Worm (Caenorhabditis elegans) whole organism, mixed stage, embryonic: ENCODE measurements around the gene srbc-70.

ENCODE experiments used
- ceh-39 ChIP-seq: fragments of 150-350 bp; optimal IDR thresholded peaks from 2 replicates; lab custom pipeline; 2014; ENCODE audit warnings: missing biosample characterization, missing genetic modification characterization
- ces-1 ChIP-seq: fragments of 150-350 bp; optimal IDR thresholded peaks from 2 replicates; lab custom pipeline; 2014; ENCODE audit warnings: missing biosample characterization, missing genetic modification reagents, missing genetic modification characterization
- mab-5 ChIP-seq: fragments of 150-350 bp; optimal IDR thresholded peaks from 2 replicates; lab custom pipeline; 2014; ENCODE audit warnings: missing biosample characterization, missing genetic modification characterization
- mep-1 ChIP-seq: fragments of 150-350 bp; optimal IDR thresholded peaks from 2 replicates; lab custom pipeline; 2017; ENCODE audit warnings: missing biosample characterization, missing genetic modification reagents, missing genetic modification characterization, inconsistent platforms
- nhr-28 ChIP-seq: fragments of 150-350 bp; optimal IDR thresholded peaks from 2 replicates; lab custom pipeline; 2014; ENCODE audit warnings: missing biosample characterization, missing genetic modification characterization
- pha-4 ChIP-seq: fragments of 150-350 bp; optimal IDR thresholded peaks from 2 replicates; lab custom pipeline; 2018; ENCODE audit warnings: missing biosample characterization, missing genetic modification reagents, missing genetic modification characterization
- snpc-4 ChIP-seq: fragments of 150-350 bp; optimal IDR thresholded peaks from 2 replicates; lab custom pipeline; 2014; ENCODE audit warnings: missing biosample characterization, missing genetic modification characterization
- unc-39 ChIP-seq: fragments of 150-350 bp; optimal IDR thresholded peaks from 2 replicates; lab custom pipeline; 2014; ENCODE audit warnings: missing biosample characterization, missing genetic modification characterization
- unc-62 ChIP-seq: fragments of 150-350 bp; optimal IDR thresholded peaks from 2 replicates; lab custom pipeline; 2014; ENCODE audit warnings: missing biosample characterization, missing genetic modification reagents, missing genetic modification characterization

DNA sequence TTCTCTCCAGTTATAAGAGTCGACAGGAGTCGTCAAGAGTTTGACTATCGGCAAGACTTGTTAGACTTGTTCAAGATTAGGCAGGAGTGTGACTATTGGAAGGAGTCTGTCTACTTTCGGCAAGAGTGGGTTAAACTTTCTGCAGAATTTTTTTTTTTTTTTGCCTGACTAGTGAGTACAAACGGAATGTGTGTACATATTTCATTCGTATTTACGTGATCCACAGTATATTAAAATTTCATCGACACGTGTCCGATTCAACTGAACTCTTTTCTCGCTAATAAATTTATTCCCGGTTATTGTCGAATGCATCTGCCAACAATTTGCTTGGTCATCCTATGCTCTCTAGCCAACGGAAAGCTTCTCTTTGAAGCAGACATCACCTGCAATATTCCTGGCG is 44.4 kb upstream of the srbc-70 start, which contains the start of gene F36A4.1:
- TF ChIP-seq mab-5 (tag; lab: Kevin White, UChicago) (no peak), pha-4 (no peak), nhr-28 (tag; lab: Kevin White, UChicago) (no peak), ces-1 (GFP tag; lab: Kevin White, UChicago) (no peak), snpc-4 (tag; lab: Kevin White, UChicago) (no peak), mep-1 (tag; lab: Kevin White, UChicago) (no peak), unc-39 (tag; lab: Kevin White, UChicago) (no peak), unc-62 (GFP tag; lab: Kevin White, UChicago) (no peak), ceh-39 (tag; lab: Kevin White, UChicago) (no peak)
